Worm (Caenorhabditis elegans): ENCODE measurements around the gene frg-1.

- TF ChIP-seq zag-1 (tag; optimal IDR thresholded peaks at IDR 0.05) (no peak), snpc-4 (tag; optimal IDR thresholded peaks at IDR 0.05) (no peak), nhr-11 (tag; optimal IDR thresholded peaks at IDR 0.05) (no peak), mdl-1 (tag; optimal IDR thresholded peaks at IDR 0.05) (no peak), nhr-25 (tag; optimal IDR thresholded peaks at IDR 0.05) (no peak), sma-3 (GFP tag; optimal IDR thresholded peaks at IDR 0.05) (no peak), ceh-82 (tag; optimal IDR thresholded peaks at IDR 0.05) (no peak)
Observed at ce11 chrIII:12932776-12933175, 46.2 kb upstream of the frg-1 start.
